Worm (Caenorhabditis elegans) whole organism, L1 larva: Measurements from ENCODE around the gene F56D2.5.
A peak's percentile ranks its signal among the peaks of the same experiment; 100 is the strongest.

Experiments
- C16A3.4 ChIP-seq: fragments of 150-350 bp; optimal IDR thresholded peaks from 2 replicates; lab custom pipeline; 2014; ENCODE audit warnings: missing biosample characterization, missing genetic modification characterization
- F16B12.6 ChIP-seq: fragments of 150-350 bp; optimal IDR thresholded peaks from 2 replicates; lab custom pipeline; 2014; ENCODE audit warnings: missing biosample characterization, missing genetic modification characterization
- alr-1 ChIP-seq: fragments of 200-800 bp; sonication (Bioruptor generic); optimal IDR thresholded peaks from 2 replicates; lab custom pipeline; 2018; ENCODE audit warnings: borderline replicate concordance, mild to moderate bottlenecking, missing genetic modification characterization, missing compliant biosample characterization
- ceh-63 ChIP-seq: fragments of 200-800 bp; sonication (Bioruptor generic); optimal IDR thresholded peaks from 2 replicates; lab custom pipeline; 2018; ENCODE audit warnings: mild to moderate bottlenecking, missing genetic modification characterization, missing compliant biosample characterization
- ceh-8 ChIP-seq: fragments of 200-800 bp; sonication (Bioruptor generic); optimal IDR thresholded peaks from 2 replicates; lab custom pipeline; 2018; ENCODE audit warnings: mild to moderate bottlenecking, missing genetic modification characterization, moderate library complexity, missing compliant biosample characterization
- ceh-82 ChIP-seq, 3 experiments: fragments of 150-350 bp in 1 of 3; sonication (generic microtip) in 2 of 3; optimal IDR thresholded peaks; 2 replicates each; lab custom pipeline; 2014 to 2017; ENCODE audit warnings: missing biosample characterization in 3 of 3, missing genetic modification characterization in 3 of 3
- ceh-88 ChIP-seq: fragments of 200-800 bp; sonication (Bioruptor generic); IDR thresholded peaks from 2 replicates; pipeline ENCODE4 v1.3.6; 2022; ENCODE audit warnings: missing genetic modification characterization, missing compliant biosample characterization
- ceh-90 ChIP-seq: sonication (generic microtip); optimal IDR thresholded peaks from 2 replicates; lab custom pipeline; 2016; ENCODE audit warnings: missing genetic modification characterization, missing compliant biosample characterization
- dsc-1 ChIP-seq: sonication (generic microtip); optimal IDR thresholded peaks from 2 replicates; lab custom pipeline; 2016; ENCODE audit warnings: mild to moderate bottlenecking, missing genetic modification characterization, missing compliant biosample characterization
- egl-13 ChIP-seq: sonication (generic microtip); optimal IDR thresholded peaks from 2 replicates; lab custom pipeline; 2016; ENCODE audit warnings: missing genotype, missing genetic modification reagents, missing genetic modification characterization, missing compliant biosample characterization
- egl-27 ChIP-seq, 2 experiments: fragments of 150-350 bp in 1 of 2; sonication (generic microtip); optimal IDR thresholded peaks; 3 replicates each; lab custom pipeline; 2017 to 2018; ENCODE audit warnings: missing biosample characterization in 2 of 2, missing genetic modification characterization in 2 of 2, missing genetic modification reagents in 2 of 2
- elt-3 ChIP-seq, 6 experiments: fragments of 150-350 bp in 1 of 6; sonication (generic microtip); optimal IDR thresholded peaks; 2 replicates each; lab custom pipeline; 2017 to 2018; ENCODE audit warnings: missing biosample characterization in 6 of 6, missing genetic modification characterization in 6 of 6, inconsistent platforms in 1 of 6
- fkh-10 ChIP-seq: sonication (generic microtip); optimal IDR thresholded peaks from 2 replicates; lab custom pipeline; 2017; ENCODE audit warnings: missing biosample characterization, missing genetic modification reagents, missing genetic modification characterization
- fkh-8 ChIP-seq: sonication (generic microtip); optimal IDR thresholded peaks from 2 replicates; lab custom pipeline; 2016; ENCODE audit warnings: mild to moderate bottlenecking, missing genetic modification characterization, missing compliant biosample characterization
- grh-1 ChIP-seq: fragments of 200-800 bp; sonication (Bioruptor generic); IDR thresholded peaks from 2 replicates; pipeline ENCODE4 v1.3.6; 2022; ENCODE audit warnings: missing genetic modification reagents, missing genetic modification characterization, missing compliant biosample characterization
- hlh-17 ChIP-seq: fragments of 200-800 bp; sonication (Bioruptor generic); optimal IDR thresholded peaks from 2 replicates; lab custom pipeline; 2018; ENCODE audit warnings: missing genetic modification characterization, mild to moderate bottlenecking, missing compliant biosample characterization, moderate library complexity, borderline replicate concordance
- hlh-4 ChIP-seq: sonication (generic microtip); optimal IDR thresholded peaks from 2 replicates; lab custom pipeline; 2016; ENCODE audit warnings: mild to moderate bottlenecking, missing genetic modification characterization, missing compliant biosample characterization
- irx-1 ChIP-seq: sonication (generic microtip); optimal IDR thresholded peaks from 2 replicates; lab custom pipeline; 2016; ENCODE audit warnings: missing genetic modification characterization, missing compliant biosample characterization
- lin-14 ChIP-seq: fragments of 200-800 bp; sonication (Bioruptor generic); optimal IDR thresholded peaks from 2 replicates; lab custom pipeline; 2018; ENCODE audit warnings: mild to moderate bottlenecking, missing genetic modification characterization, moderate library complexity, missing compliant biosample characterization
- lsy-2 ChIP-seq, 2 experiments: fragments of 150-350 bp; optimal IDR thresholded peaks; 2 replicates each; lab custom pipeline; 2014; ENCODE audit warnings: missing biosample characterization in 2 of 2, missing genetic modification characterization in 2 of 2
- mdl-1 ChIP-seq, 2 experiments: fragments of 150-350 bp; optimal IDR thresholded peaks; 2 replicates each; lab custom pipeline; 2014 to 2017; ENCODE audit warnings: missing biosample characterization in 2 of 2, missing genetic modification characterization in 2 of 2, inconsistent platforms in 1 of 2
- nhr-12 ChIP-seq: sonication (generic microtip); optimal IDR thresholded peaks from 2 replicates; lab custom pipeline; 2017; ENCODE audit warnings: missing biosample characterization, missing genetic modification characterization
- nhr-19 ChIP-seq: fragments of 200-800 bp; sonication (Bioruptor generic); conservative IDR thresholded peaks from 2 replicates; pipeline ENCODE4 v1.3.6; 2022; ENCODE audit warnings: missing genetic modification characterization, missing compliant biosample characterization
- nhr-237 ChIP-seq: fragments of 150-350 bp; optimal IDR thresholded peaks from 2 replicates; lab custom pipeline; 2014; ENCODE audit warnings: missing biosample characterization, missing genetic modification characterization
- nhr-28 ChIP-seq: fragments of 150-350 bp; optimal IDR thresholded peaks from 2 replicates; lab custom pipeline; 2014; ENCODE audit warnings: missing biosample characterization, missing genetic modification characterization
- nhr-71 ChIP-seq: sonication (generic microtip); optimal IDR thresholded peaks from 2 replicates; lab custom pipeline; 2016; ENCODE audit warnings: mild to moderate bottlenecking, missing genetic modification characterization, moderate library complexity, missing compliant biosample characterization
- nhr-76 ChIP-seq: sonication (generic microtip); optimal IDR thresholded peaks from 2 replicates; lab custom pipeline; 2017; ENCODE audit warnings: missing biosample characterization, missing genetic modification characterization
- nhr-90 ChIP-seq: sonication (generic microtip); optimal IDR thresholded peaks from 2 replicates; lab custom pipeline; 2016; ENCODE audit warnings: mild to moderate bottlenecking, missing genetic modification characterization, missing compliant biosample characterization; ENCODE audit not compliant: poor library complexity
- pag-3 ChIP-seq: sonication (generic microtip); optimal IDR thresholded peaks from 2 replicates; lab custom pipeline; 2017; ENCODE audit warnings: missing genetic modification characterization, mild to moderate bottlenecking, missing compliant biosample characterization, antibody characterized with exemption, borderline replicate concordance; ENCODE audit not compliant: insufficient read depth
- pax-3 ChIP-seq: fragments of 200-800 bp; sonication (Bioruptor generic); optimal IDR thresholded peaks from 2 replicates; lab custom pipeline; 2018; ENCODE audit warnings: mild to moderate bottlenecking, missing genetic modification characterization, moderate library complexity, missing compliant biosample characterization
- rnt-1 ChIP-seq: sonication (generic microtip); optimal IDR thresholded peaks from 2 replicates; lab custom pipeline; 2016; ENCODE audit warnings: mild to moderate bottlenecking, missing genetic modification characterization, moderate library complexity, missing compliant biosample characterization
- snu-23 ChIP-seq: sonication (generic microtip); optimal IDR thresholded peaks from 2 replicates; lab custom pipeline; 2016; ENCODE audit warnings: missing genetic modification characterization, missing compliant biosample characterization
- sptf-1 ChIP-seq: fragments of 150-350 bp; optimal IDR thresholded peaks from 2 replicates; lab custom pipeline; 2014; ENCODE audit warnings: missing biosample characterization, missing genetic modification characterization
- sup-37 ChIP-seq: fragments of 200-800 bp; sonication (Bioruptor generic); optimal IDR thresholded peaks from 2 replicates; lab custom pipeline; 2018; ENCODE audit warnings: mild to moderate bottlenecking, missing genetic modification characterization, missing compliant biosample characterization
- swsn-7 ChIP-seq: sonication (generic microtip); optimal IDR thresholded peaks from 2 replicates; lab custom pipeline; 2016; ENCODE audit warnings: missing genetic modification characterization, missing compliant biosample characterization
- tlp-1 ChIP-seq: fragments of 150-350 bp; optimal IDR thresholded peaks from 2 replicates; lab custom pipeline; 2014; ENCODE audit warnings: missing biosample characterization, missing genetic modification characterization
- unc-86 ChIP-seq: sonication (generic microtip); optimal IDR thresholded peaks from 2 replicates; lab custom pipeline; 2016; ENCODE audit warnings: missing genetic modification characterization, missing compliant biosample characterization
- ztf-11 ChIP-seq, 2 experiments: sonication (generic microtip); optimal IDR thresholded peaks; 2 replicates each; lab custom pipeline; 2016 to 2017; ENCODE audit warnings: missing genetic modification characterization in 2 of 2, missing biosample characterization in 1 of 2, missing compliant biosample characterization in 1 of 2
- ztf-4 ChIP-seq: fragments of 150-350 bp; optimal IDR thresholded peaks from 2 replicates; lab custom pipeline; 2014; ENCODE audit warnings: missing biosample characterization, missing genetic modification characterization

F56D2.5 gene

ce11 chrIII:5630350-5630749 lies 49.1 kb upstream of the F56D2.5 start (continued):
- TF ChIP-seq pag-3 (tag; lab: Kevin White, UChicago) (no peak), fkh-10 (no peak), C16A3.4 (tag; lab: Kevin White, UChicago) (no peak), ceh-88 (no peak), nhr-71 (peak; percentile 42), sup-37 (no peak), swsn-7 (tag; lab: Kevin White, UChicago) (no peak), elt-3 (tag; optimal IDR thresholded peaks at IDR 0.05; lab: Kevin White, UChicago) (no peak), sptf-1 (tag; lab: Kevin White, UChicago) (no peak), nhr-28 (tag; lab: Kevin White, UChicago) (no peak)

ce11 chrIII:5629225-5629624 lies 48.0 kb upstream of the F56D2.5 start:
- no peak for TF ChIP-seq nhr-28 (tag; lab: Kevin White, UChicago)
- TF ChIP-seq lin-14 (GFP tag; lab: Kevin White, UChicago): peak; percentile 49
- TF ChIP-seq nhr-76 (tag; lab: Kevin White, UChicago): no peak
- no peak for TF ChIP-seq hlh-4 (tag; lab: Kevin White, UChicago)
- no peak for TF ChIP-seq hlh-17 (GFP tag; lab: Kevin White, UChicago)
- TF ChIP-seq snu-23 (GFP tag; lab: Kevin White, UChicago): peak; percentile 12
- peak; percentile 65 for TF ChIP-seq nhr-71
- TF ChIP-seq nhr-90 (tag; lab: Kevin White, UChicago): no peak
- no peak for TF ChIP-seq ztf-4 (tag; lab: Kevin White, UChicago)
- no peak for TF ChIP-seq fkh-8 (tag; lab: Kevin White, UChicago)
- TF ChIP-seq lsy-2 (tag; optimal IDR thresholded peaks at IDR 0.05; lab: Kevin White, UChicago): peak; percentile 34 to 38
- TF ChIP-seq nhr-19 (GFP tag; lab: Robert Waterston, UW): peak; percentile 27; the same call in 1 of the 2 replicates
- TF ChIP-seq pax-3: no peak
- TF ChIP-seq tlp-1 (tag; lab: Kevin White, UChicago): no peak
- TF ChIP-seq grh-1 (GFP tag; lab: Robert Waterston, UW): no peak
- no peak for TF ChIP-seq irx-1 (tag; lab: Kevin White, UChicago)
- peak; percentile 63 for TF ChIP-seq rnt-1 (tag; lab: Kevin White, UChicago)

ce11 chrIII:5624835-5625234 lies 43.6 kb upstream of the F56D2.5 start, which contains the start of gene daf-4:
Gene daf-4, plus strand, starts transcription at chrIII:5625135.
- TF ChIP-seq grh-1 (GFP tag; lab: Robert Waterston, UW) (no peak), egl-13 (no peak), nhr-90 (tag; lab: Kevin White, UChicago) (no peak), unc-86 (tag; lab: Kevin White, UChicago) (no peak), F16B12.6 (no peak), ceh-90 (no peak), dsc-1 (tag; lab: Kevin White, UChicago) (no peak), ceh-8 (GFP tag; lab: Kevin White, UChicago) (no peak), ztf-4 (tag; lab: Kevin White, UChicago) (no peak), hlh-17 (GFP tag; lab: Kevin White, UChicago) (no peak), nhr-237 (tag; lab: Kevin White, UChicago) (no peak), ceh-63 (GFP tag; lab: Kevin White, UChicago) (no peak), egl-27 (tag; optimal IDR thresholded peaks at IDR 0.05; lab: Kevin White, UChicago) (no peak), nhr-12 (tag; lab: Kevin White, UChicago) (no peak), alr-1 (no peak), C16A3.4 (tag; lab: Kevin White, UChicago) (no peak), mdl-1 (tag; optimal IDR thresholded peaks at IDR 0.05; lab: Kevin White, UChicago) (no peak), ceh-82 (tag; optimal IDR thresholded peaks at IDR 0.05; lab: Kevin White, UChicago) (no peak), rnt-1 (tag; lab: Kevin White, UChicago) (no peak), ztf-11 (tag; optimal IDR thresholded peaks at IDR 0.05; lab: Kevin White, UChicago) (no peak)
